Worm (Caenorhabditis elegans) whole organism, L4 larva: ENCODE data around the gene emb-9.

Experiments used
- R02D3.7 ChIP-seq: fragments of 150-350 bp; sonication (generic microtip); optimal IDR thresholded peaks from 3 replicates; lab custom pipeline; 2014; ENCODE audit warnings: missing biosample characterization, missing genetic modification characterization
- cey-2 ChIP-seq: sonication (generic microtip); optimal IDR thresholded peaks from 3 replicates; lab custom pipeline; 2017; ENCODE audit warnings: missing genetic modification characterization, mild to moderate bottlenecking, missing compliant biosample characterization, antibody characterized with exemption, borderline replicate concordance; ENCODE audit not compliant: insufficient read depth

DNA sequence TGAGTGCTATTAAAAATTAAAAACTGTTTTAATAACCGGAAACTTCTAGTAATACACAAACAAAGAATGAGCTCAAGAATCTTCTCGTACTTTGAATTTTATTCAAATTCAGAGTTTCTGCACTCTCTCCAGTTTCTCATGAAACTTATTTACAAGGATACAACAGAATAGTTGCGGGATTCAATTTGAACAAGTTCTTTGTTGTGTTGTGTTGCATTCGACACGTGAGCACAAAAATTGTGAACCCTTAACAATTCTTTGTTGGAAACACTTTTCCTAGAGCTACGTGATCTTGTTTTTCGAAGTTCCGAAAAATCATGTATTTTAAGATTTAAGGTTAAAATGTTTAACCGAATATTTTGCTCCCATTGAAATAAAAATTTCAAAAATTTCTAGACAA, 29.5 kb upstream of the emb-9 start:
- TF ChIP-seq cey-2 (no peak), R02D3.7 (tag; lab: Kevin White, UChicago) (no peak)
